Fruit fly (Drosophila melanogaster): ENCODE measurements around the gene rudhira.
A peak's percentile ranks its signal among the peaks of the same experiment; 100 is the strongest.

The rudhira gene

dm6 chrX:11886976-11887375 lies 70.3 kb downstream of the rudhira start, which contains the start of the genes CG10353 and SelG (continued):
- TF ChIP-seq Poxn (GFP tag; IDR thresholded peaks at IDR 0.05) (no peak), BEAF-32 (GFP tag; optimal IDR thresholded peaks at IDR 0.05) (peak; percentile 86), CG7745 (tag; optimal IDR thresholded peaks at IDR 0.05) (no peak), mam (GFP tag; optimal IDR thresholded peaks at IDR 0.05) (peak; percentile 72), dati (GFP tag; IDR thresholded peaks at IDR 0.05) (no peak), Trl (optimal IDR thresholded peaks at IDR 0.05) (no peak), Trl (GFP tag; optimal IDR thresholded peaks at IDR 0.05) (peak; percentile 45), CG13894 (tag; optimal IDR thresholded peaks at IDR 0.05) (peak; percentile 34), org-1 (GFP tag; optimal IDR thresholded peaks at IDR 0.05) (no peak), CG12219 (GFP tag; optimal IDR thresholded peaks at IDR 0.05) (no peak), CG15011 (GFP tag; optimal IDR thresholded peaks at IDR 0.05) (no peak), exex (tag; optimal IDR thresholded peaks at IDR 0.05) (peak; percentile 11), CG42726 (GFP tag; IDR thresholded peaks at IDR 0.05; ENCODE audit: partially characterized antibody) (peak; percentile 70; the same call in 1 of the 2 replicates), ham (GFP tag; IDR thresholded peaks at IDR 0.05) (no peak), onecut (GFP tag; IDR thresholded peaks at IDR 0.05) (no peak), Vsx1 (GFP tag; optimal IDR thresholded peaks at IDR 0.05) (no peak), HLH3B (GFP tag; IDR thresholded peaks at IDR 0.05) (no peak), CG8089 (GFP tag; optimal IDR thresholded peaks at IDR 0.05) (no peak), lov (optimal IDR thresholded peaks at IDR 0.05) (no peak), lov (GFP tag; IDR thresholded peaks at IDR 0.05) (no peak), Atf6 (GFP tag; IDR thresholded peaks at IDR 0.05) (no peak; the same call in 1 of the 2 replicates), pfk (GFP tag; optimal IDR thresholded peaks at IDR 0.05) (peak; percentile 36), cg (GFP tag; optimal IDR thresholded peaks at IDR 0.05) (no peak), Spps (tag; optimal IDR thresholded peaks at IDR 0.05) (no peak), Kr (GFP tag; optimal IDR thresholded peaks at IDR 0.05) (no peak), schlank (tag; optimal IDR thresholded peaks at IDR 0.05) (no peak), slou (GFP tag; optimal IDR thresholded peaks at IDR 0.05) (no peak), Gug (GFP tag; IDR thresholded peaks at IDR 0.05) (no peak), dm (GFP tag; optimal IDR thresholded peaks at IDR 0.05) (peak; percentile 65), CG17912 (GFP tag; optimal IDR thresholded peaks at IDR 0.05) (no peak), bab2 (GFP tag; optimal IDR thresholded peaks at IDR 0.05) (peak; percentile 37), HmgZ (tag; optimal IDR thresholded peaks at IDR 0.05) (peak; percentile 69), fd3F (GFP tag; optimal IDR thresholded peaks at IDR 0.05) (no peak), CG9932 (GFP tag; IDR thresholded peaks at IDR 0.05) (peak; percentile 67), MTF-1 (GFP tag; optimal IDR thresholded peaks at IDR 0.05; ENCODE audit: borderline replicate concordance) (peak; percentile 56), NC2β (GFP tag; optimal IDR thresholded peaks at IDR 0.05) (peak; percentile 62), CG5245 (GFP tag; optimal IDR thresholded peaks at IDR 0.05) (no peak), sna (GFP tag; IDR thresholded peaks at IDR 0.05; ENCODE audit: partially characterized antibody) (peak; percentile 76), Rx (GFP tag; IDR thresholded peaks at IDR 0.05) (no peak), stwl (tag; optimal IDR thresholded peaks at IDR 0.05) (peak; percentile 99), HLH54F (GFP tag; optimal IDR thresholded peaks at IDR 0.05) (peak; percentile 56), NfI (GFP tag; optimal IDR thresholded peaks at IDR 0.05) (peak; percentile 26), trem (tag; optimal IDR thresholded peaks at IDR 0.05) (peak; percentile 58), CG9609 (GFP tag; optimal IDR thresholded peaks at IDR 0.05) (peak; percentile 28), usp (GFP tag; optimal IDR thresholded peaks at IDR 0.05) (no peak), pita (GFP tag; optimal IDR thresholded peaks at IDR 0.05) (no peak), Hr51 (GFP tag; optimal IDR thresholded peaks at IDR 0.05) (peak in 1 of 2 experiments; percentile 57), CG7839 (tag; optimal IDR thresholded peaks at IDR 0.05) (peak; percentile 17), mirr (GFP tag; optimal IDR thresholded peaks at IDR 0.05) (peak; percentile 59), emc (GFP tag; optimal IDR thresholded peaks at IDR 0.05) (no peak), pum (GFP tag; optimal IDR thresholded peaks at IDR 0.05) (peak; percentile 21), Neu2 (GFP tag; optimal IDR thresholded peaks at IDR 0.05; ENCODE audit: borderline replicate concordance) (no peak)

Data from whole organism, embryonic.